Fruit fly (Drosophila melanogaster) whole organism, embryonic: ENCODE results near the gene Atg6.

Experiments
- CG10959 ChIP-seq: fragments of 200-800 bp; sonication (Bioruptor generic); IDR thresholded peaks from 2 replicates; pipeline ENCODE4 v1.3.6; 2022; ENCODE audit warnings: missing biosample characterization, missing genetic modification characterization
- CG11695 ChIP-seq: fragments of 200-800 bp; sonication (Bioruptor generic); IDR thresholded peaks from 3 replicates; pipeline ENCODE4 v1.3.6; 2022; ENCODE audit warnings: missing biosample characterization, missing genetic modification characterization
- CG14667 ChIP-seq: fragments of 200-800 bp; sonication (Bioruptor generic); IDR thresholded peaks from 2 replicates; pipeline ENCODE4 v1.3.6; 2022; ENCODE audit warnings: missing biosample characterization, missing genetic modification characterization
- CG1602 ChIP-seq: fragments of 200-800 bp; sonication (Bioruptor generic); optimal IDR thresholded peaks from 3 replicates; lab custom pipeline; 2016; ENCODE audit warnings: missing biosample characterization, missing genetic modification characterization
- CG1647 ChIP-seq: fragments of 200-800 bp; sonication (Bioruptor generic); optimal IDR thresholded peaks from 3 replicates; lab custom pipeline; 2016; ENCODE audit warnings: missing biosample characterization, missing genetic modification characterization
- CG2129 ChIP-seq: fragments of 200-800 bp; sonication (Bioruptor generic); IDR thresholded peaks from 2 replicates; pipeline ENCODE4 v1.3.6; 2022; ENCODE audit warnings: missing biosample characterization, missing genetic modification characterization; ENCODE audit not compliant: partially characterized antibody
- CG2678 ChIP-seq: fragments of 200-800 bp; sonication (Bioruptor generic); optimal IDR thresholded peaks from 3 replicates; lab custom pipeline; 2019; ENCODE audit warnings: missing biosample characterization, mild to moderate bottlenecking, missing genetic modification characterization, moderate library complexity
- CG30403 ChIP-seq: fragments of 200-800 bp; sonication (Bioruptor generic); optimal IDR thresholded peaks from 3 replicates; lab custom pipeline; 2016; ENCODE audit warnings: missing biosample characterization, missing genetic modification characterization
- CG31388 ChIP-seq: fragments of 200-800 bp; sonication (Bioruptor generic); optimal IDR thresholded peaks from 2 replicates; lab custom pipeline; 2016; ENCODE audit warnings: missing biosample characterization, missing genetic modification characterization
- CG3163 ChIP-seq: fragments of 200-800 bp; sonication (Bioruptor generic); optimal IDR thresholded peaks from 3 replicates; lab custom pipeline; 2016; ENCODE audit warnings: missing biosample characterization, missing genetic modification characterization
- CG3407 ChIP-seq: fragments of 200-800 bp; sonication (Bioruptor generic); optimal IDR thresholded peaks from 2 replicates; lab custom pipeline; 2018; ENCODE audit warnings: missing biosample characterization, mild to moderate bottlenecking, missing genetic modification characterization
- CG34422 ChIP-seq: fragments of 200-800 bp; sonication (Bioruptor generic); IDR thresholded peaks from 3 replicates; pipeline ENCODE4 v1.3.6; 2022; ENCODE audit warnings: missing biosample characterization, missing genetic modification characterization
- CG42726 ChIP-seq: fragments of 200-800 bp; sonication (Bioruptor generic); IDR thresholded peaks from 2 replicates; pipeline ENCODE4 v1.3.6; 2022; ENCODE audit warnings: missing biosample characterization, missing genetic modification characterization; ENCODE audit not compliant: partially characterized antibody
- CG7839 ChIP-seq: fragments of 200-800 bp; sonication (Bioruptor generic); optimal IDR thresholded peaks from 3 replicates; lab custom pipeline; 2018; ENCODE audit warnings: missing biosample characterization, mild to moderate bottlenecking, missing genetic modification characterization, moderate library complexity
- CG7928 ChIP-seq: fragments of 200-800 bp; sonication (Bioruptor generic); optimal IDR thresholded peaks from 2 replicates; lab custom pipeline; 2017; ENCODE audit warnings: missing biosample characterization, mild to moderate bottlenecking, missing genetic modification characterization
- CG9215 ChIP-seq: fragments of 200-800 bp; sonication (Bioruptor generic); IDR thresholded peaks from 2 replicates; pipeline ENCODE4 v1.3.6; 2022; ENCODE audit warnings: missing biosample characterization, missing genetic modification characterization
- Camta ChIP-seq: fragments of 200-800 bp; sonication (Bioruptor generic); optimal IDR thresholded peaks from 2 replicates; lab custom pipeline; 2016; ENCODE audit warnings: missing biosample characterization, missing genetic modification characterization
- CkIIα-i1 ChIP-seq: fragments of 200-800 bp; sonication (Bioruptor generic); IDR thresholded peaks from 2 replicates; pipeline ENCODE4 v1.3.6; 2022; ENCODE audit warnings: missing biosample characterization, missing genetic modification characterization
- D ChIP-seq, 2 experiments: fragments of 200-800 bp in 1 of 2; fragments of >200 bp in 1 of 2; sonication (Bioruptor generic) in 1 of 2; optimal IDR thresholded peaks; 2 replicates in 1 of 2; 3 replicates in 1 of 2; lab custom pipeline; 2017; ENCODE audit warnings: mild to moderate bottlenecking in 1 of 2, missing biosample characterization in 1 of 2, missing genetic modification characterization in 1 of 2, missing genetic modification reagents in 1 of 2
- Dip2 ChIP-seq: fragments of 200-800 bp; sonication (Bioruptor generic); IDR thresholded peaks from 2 replicates; pipeline ENCODE4 v1.3.6; 2022; ENCODE audit warnings: missing biosample characterization, missing genetic modification characterization
- Hand ChIP-seq: fragments of 200-800 bp; sonication (Bioruptor generic); optimal IDR thresholded peaks from 2 replicates; lab custom pipeline; 2017; ENCODE audit warnings: mild to moderate bottlenecking, missing biosample characterization, missing genetic modification reagents, missing genetic modification characterization
- Hey ChIP-seq: fragments of 200-800 bp; sonication (Bioruptor generic); optimal IDR thresholded peaks from 3 replicates; lab custom pipeline; 2018; ENCODE audit warnings: missing biosample characterization, mild to moderate bottlenecking, missing genetic modification characterization
- HmgZ ChIP-seq: fragments of 200-800 bp; sonication (Bioruptor generic); optimal IDR thresholded peaks from 2 replicates; lab custom pipeline; 2018; ENCODE audit warnings: missing biosample characterization, mild to moderate bottlenecking, missing genetic modification characterization
- Hr39 ChIP-seq: fragments of >200 bp; optimal IDR thresholded peaks from 2 replicates; lab custom pipeline; 2017
- Hsf ChIP-seq: fragments of 200-800 bp; sonication (Bioruptor generic); optimal IDR thresholded peaks from 3 replicates; lab custom pipeline; 2016; ENCODE audit warnings: missing biosample characterization, missing genetic modification characterization
- Ptx1 ChIP-seq: fragments of 200-800 bp; sonication (Bioruptor generic); IDR thresholded peaks from 2 replicates; pipeline ENCODE4 v1.3.6; 2022; ENCODE audit warnings: missing biosample characterization, missing genetic modification characterization
- Rfx ChIP-seq: fragments of 200-800 bp; sonication (Bioruptor generic); IDR thresholded peaks from 2 replicates; pipeline ENCODE4 v1.3.6; 2022; ENCODE audit warnings: missing biosample characterization, missing genetic modification characterization
- Side ChIP-seq: fragments of 200-800 bp; sonication (Bioruptor generic); optimal IDR thresholded peaks from 2 replicates; lab custom pipeline; 2016; ENCODE audit warnings: missing biosample characterization, missing genetic modification characterization
- Sox100B ChIP-seq: fragments of 200-800 bp; sonication (Bioruptor generic); optimal IDR thresholded peaks from 3 replicates; lab custom pipeline; 2018; ENCODE audit warnings: missing biosample characterization, mild to moderate bottlenecking, missing genetic modification characterization
- TFAM ChIP-seq: fragments of 200-800 bp; sonication (Bioruptor generic); optimal IDR thresholded peaks from 2 replicates; lab custom pipeline; 2017; ENCODE audit warnings: missing biosample characterization, missing genetic modification characterization, inconsistent platforms
- Taf1 ChIP-seq: fragments of 200-800 bp; sonication (Bioruptor generic); IDR thresholded peaks from 2 replicates; pipeline ENCODE4 v1.3.6; 2022; ENCODE audit warnings: missing biosample characterization, missing genetic modification characterization
- Trl ChIP-seq, 3 experiments: fragments of >200 bp in 2 of 3; fragments of 200-800 bp in 1 of 3; sonication (Bioruptor generic) in 1 of 3; optimal IDR thresholded peaks; 2 replicates in 1 of 3; 3 replicates in 2 of 3; lab custom pipeline; 2016 to 2017; ENCODE audit warnings: missing biosample characterization in 1 of 3, missing genetic modification characterization in 1 of 3
- ash1 ChIP-seq: fragments of 200-800 bp; sonication (Bioruptor generic); optimal IDR thresholded peaks from 2 replicates; lab custom pipeline; 2018; ENCODE audit warnings: missing biosample characterization, mild to moderate bottlenecking, missing genetic modification characterization
- br ChIP-seq: fragments of >200 bp; optimal IDR thresholded peaks from 2 replicates; lab custom pipeline; 2017
- dysf ChIP-seq: fragments of 200-800 bp; sonication (Bioruptor generic); IDR thresholded peaks from 3 replicates; pipeline ENCODE4 v1.3.6; 2022; ENCODE audit warnings: missing biosample characterization, missing genetic modification characterization
- ewg ChIP-seq: fragments of 200-800 bp; sonication (Bioruptor generic); optimal IDR thresholded peaks from 3 replicates; lab custom pipeline; 2017; ENCODE audit warnings: mild to moderate bottlenecking, missing biosample characterization, missing genetic modification reagents, missing genetic modification characterization
- gsb ChIP-seq: fragments of 200-800 bp; sonication (Bioruptor generic); IDR thresholded peaks from 2 replicates; pipeline ENCODE4 v1.3.6; 2022; ENCODE audit warnings: missing biosample characterization, missing genetic modification characterization
- ham ChIP-seq: fragments of 200-800 bp; sonication (Bioruptor generic); IDR thresholded peaks from 2 replicates; pipeline ENCODE4 v1.3.6; 2022; ENCODE audit warnings: missing biosample characterization, missing genetic modification characterization
- luna ChIP-seq: fragments of 200-800 bp; sonication (Bioruptor generic); optimal IDR thresholded peaks from 2 replicates; lab custom pipeline; 2016; ENCODE audit warnings: missing biosample characterization, missing genetic modification characterization
- mirr ChIP-seq: fragments of 200-800 bp; sonication (Bioruptor generic); optimal IDR thresholded peaks from 3 replicates; lab custom pipeline; 2018; ENCODE audit warnings: missing biosample characterization, mild to moderate bottlenecking, missing genetic modification characterization
- nmo ChIP-seq: fragments of 200-800 bp; sonication (Bioruptor generic); optimal IDR thresholded peaks from 2 replicates; lab custom pipeline; 2018; ENCODE audit warnings: missing biosample characterization, mild to moderate bottlenecking, missing genetic modification characterization, moderate library complexity
- org-1 ChIP-seq: fragments of 200-800 bp; sonication (Bioruptor generic); optimal IDR thresholded peaks from 2 replicates; lab custom pipeline; 2017; ENCODE audit warnings: missing biosample characterization, missing genetic modification characterization
- pho ChIP-seq: fragments of 200-800 bp; sonication (Bioruptor generic); optimal IDR thresholded peaks from 2 replicates; lab custom pipeline; 2016; ENCODE audit warnings: missing biosample characterization, missing genetic modification characterization
- prd ChIP-seq, 3 experiments: fragments of >200 bp in 2 of 3; fragments of 200-800 bp in 1 of 3; sonication (Bioruptor generic) in 1 of 3; optimal IDR thresholded peaks in 2 of 3; IDR thresholded peaks in 1 of 3; 2 replicates in 2 of 3; 3 replicates in 1 of 3; pipeline versions ENCODE4 v1.3.6 to Lab custom; 2017 to 2022; ENCODE audit warnings: missing biosample characterization in 1 of 3, missing genetic modification characterization in 1 of 3
- salm ChIP-seq: fragments of 200-800 bp; sonication (Bioruptor generic); optimal IDR thresholded peaks from 2 replicates; lab custom pipeline; 2018; ENCODE audit warnings: missing biosample characterization, mild to moderate bottlenecking, missing genetic modification characterization
- sc ChIP-seq, 3 experiments: fragments of >200 bp in 2 of 3; fragments of 200-800 bp in 1 of 3; sonication (Bioruptor generic) in 1 of 3; optimal IDR thresholded peaks; 2 replicates in 2 of 3; 3 replicates in 1 of 3; lab custom pipeline; 2017; ENCODE audit warnings: mild to moderate bottlenecking in 1 of 3, missing biosample characterization in 1 of 3, missing genetic modification characterization in 1 of 3, missing genetic modification reagents in 1 of 3
- seq ChIP-seq: fragments of 200-800 bp; sonication (Bioruptor generic); IDR thresholded peaks from 2 replicates; pipeline ENCODE4 v1.3.6; 2022; ENCODE audit warnings: missing biosample characterization, missing genetic modification characterization
- sr ChIP-seq: fragments of 200-800 bp; sonication (Bioruptor generic); IDR thresholded peaks from 3 replicates; pipeline ENCODE4 v1.3.6; 2022; ENCODE audit warnings: missing biosample characterization, missing genetic modification characterization
- tx ChIP-seq: fragments of 200-800 bp; sonication (Bioruptor generic); optimal IDR thresholded peaks from 2 replicates; lab custom pipeline; 2016; ENCODE audit warnings: missing biosample characterization, missing genetic modification characterization
- usp ChIP-seq: fragments of >200 bp; optimal IDR thresholded peaks from 2 replicates; lab custom pipeline; 2017; ENCODE audit warnings: missing biosample characterization, missing genetic modification characterization

The Atg6 gene

dm6 chr3R:24051459-24052165, 1.0 kb upstream of the Atg6 start (continued):
- no peak for TF ChIP-seq CG30403 (GFP tag; lab: Kevin White, UChicago)
- no peak for TF ChIP-seq Hr39 (lab: Kevin White, UChicago)
- TF ChIP-seq ewg (GFP tag; lab: Kevin White, UChicago) = no peak
- TF ChIP-seq gsb (GFP tag; lab: Robert Waterston, UW) = no peak
- TF ChIP-seq Camta (GFP tag; lab: Kevin White, UChicago) = no peak
- TF ChIP-seq br = no peak
- no peak for TF ChIP-seq D (optimal IDR thresholded peaks at IDR 0.05; lab: Kevin White, UChicago)
- TF ChIP-seq D (GFP tag; optimal IDR thresholded peaks at IDR 0.05; lab: Kevin White, UChicago) = no peak
- no peak for TF ChIP-seq Ptx1 (GFP tag; lab: Robert Waterston, UW)
- TF ChIP-seq CG42726 (GFP tag; lab: Robert Waterston, UW) = peak; percentile 38; the same call in 1 of the 2 replicates
- no peak for TF ChIP-seq seq (GFP tag; lab: Robert Waterston, UW)
- no peak for TF ChIP-seq ham (GFP tag; lab: Robert Waterston, UW)
- no peak for TF ChIP-seq CG2129
- no peak for TF ChIP-seq Taf1 (GFP tag; lab: Robert Waterston, UW)
- TF ChIP-seq CG7839 (tag; lab: Kevin White, UChicago) = no peak
- peak; percentile 40; the same call in 1 of the 3 replicates for TF ChIP-seq CG34422 (GFP tag; lab: Robert Waterston, UW)
- no peak for TF ChIP-seq org-1 (GFP tag; lab: Kevin White, UChicago)
- TF ChIP-seq Hsf = no peak
- TF ChIP-seq pho (GFP tag; lab: Kevin White, UChicago) = no peak
- no peak for TF ChIP-seq CG31388 (GFP tag; lab: Kevin White, UChicago)
- no peak for TF ChIP-seq CG14667 (GFP tag; lab: Robert Waterston, UW)
- no peak for TF ChIP-seq Side (GFP tag; lab: Kevin White, UChicago)
- no peak for TF ChIP-seq CG3407 (GFP tag; lab: Kevin White, UChicago)
- TF ChIP-seq Sox100B = no peak
- peak; percentile 2 for TF ChIP-seq CG2678 (tag; lab: Kevin White, UChicago)
- TF ChIP-seq CG1602 = no peak
- no peak for TF ChIP-seq salm (tag; lab: Kevin White, UChicago)
- no peak for TF ChIP-seq nmo
- TF ChIP-seq prd (optimal IDR thresholded peaks at IDR 0.05; lab: Kevin White, UChicago) = no peak
- TF ChIP-seq prd (GFP tag; IDR thresholded peaks at IDR 0.05; lab: Robert Waterston, UW) = no peak; the same call in 2 of the 3 replicates
- no peak for TF ChIP-seq luna (GFP tag; lab: Kevin White, UChicago)
- TF ChIP-seq tx (GFP tag; lab: Kevin White, UChicago) = no peak
- TF ChIP-seq CG11695 (GFP tag; lab: Robert Waterston, UW) = no peak
- TF ChIP-seq CG9215 (GFP tag; lab: Robert Waterston, UW) = no peak
- no peak for TF ChIP-seq HmgZ (tag; lab: Kevin White, UChicago)
- no peak for TF ChIP-seq CkIIα-i1 (GFP tag; lab: Robert Waterston, UW)
- no peak for TF ChIP-seq CG10959 (GFP tag; lab: Robert Waterston, UW)
- TF ChIP-seq usp (GFP tag; lab: Kevin White, UChicago) = no peak
- TF ChIP-seq Trl (optimal IDR thresholded peaks at IDR 0.05; lab: Kevin White, UChicago) = no peak
- TF ChIP-seq Trl (GFP tag; optimal IDR thresholded peaks at IDR 0.05; lab: Kevin White, UChicago) = no peak
- no peak for TF ChIP-seq CG1647 (GFP tag; lab: Kevin White, UChicago)
- 0 out of 3 replicates have a peak, but pooled peaks have one; percentile 15 for TF ChIP-seq sr (GFP tag; lab: Robert Waterston, UW)
- no peak for TF ChIP-seq Dip2 (GFP tag; lab: Robert Waterston, UW)
- no peak for TF ChIP-seq CG7928 (GFP tag; lab: Kevin White, UChicago)
- TF ChIP-seq sc (optimal IDR thresholded peaks at IDR 0.05; lab: Kevin White, UChicago) = no peak
- TF ChIP-seq sc (GFP tag; optimal IDR thresholded peaks at IDR 0.05; lab: Kevin White, UChicago) = no peak
- no peak for TF ChIP-seq Hey
- TF ChIP-seq Rfx = peak; percentile 54; the same call in 1 of the 2 replicates
- TF ChIP-seq ash1 = no peak
- TF ChIP-seq mirr = no peak
- TF ChIP-seq Hand (GFP tag; lab: Kevin White, UChicago) = no peak
- no peak for TF ChIP-seq CG3163 (GFP tag; lab: Kevin White, UChicago)
- TF ChIP-seq TFAM (GFP tag; lab: Kevin White, UChicago) = no peak
- TF ChIP-seq dysf (GFP tag; lab: Robert Waterston, UW) = peak; percentile 42; the same call in 1 of the 3 replicates
